Worm (Caenorhabditis elegans) whole organism, L4 larva: ENCODE results near the gene metl-9.

Experiments used
- D1046.2 ChIP-seq: fragments of 200-800 bp; sonication (Bioruptor generic); IDR thresholded peaks from 2 replicates; pipeline ENCODE4 v1.3.6; 2022; ENCODE audit warnings: missing genetic modification characterization, missing compliant biosample characterization
- F10B5.3 ChIP-seq: sonication (generic microtip); optimal IDR thresholded peaks from 2 replicates; lab custom pipeline; 2016; ENCODE audit warnings: mild to moderate bottlenecking, missing genetic modification characterization, missing compliant biosample characterization
- F26F4.8 ChIP-seq: fragments of 200-800 bp; sonication (Bioruptor generic); conservative IDR thresholded peaks from 2 replicates; pipeline ENCODE4 v1.3.6; 2022; ENCODE audit warnings: missing genetic modification characterization, missing compliant biosample characterization
- F44E2.7 ChIP-seq: fragments of 200-800 bp; sonication (Bioruptor generic); IDR thresholded peaks from 2 replicates; pipeline ENCODE4 v2.1.2; 2022; ENCODE audit warnings: missing genetic modification characterization, missing compliant biosample characterization
- F49E8.2 ChIP-seq: sonication (generic microtip); optimal IDR thresholded peaks from 2 replicates; lab custom pipeline; 2016; ENCODE audit warnings: missing compliant biosample characterization, mild to moderate bottlenecking, missing genetic modification characterization, borderline replicate concordance
- R02D3.7 ChIP-seq: fragments of 150-350 bp; sonication (generic microtip); optimal IDR thresholded peaks from 3 replicates; lab custom pipeline; 2014; ENCODE audit warnings: missing biosample characterization, missing genetic modification characterization
- T26A8.4 ChIP-seq: fragments of 200-800 bp; sonication (Bioruptor generic); IDR thresholded peaks from 2 replicates; pipeline ENCODE4 v1.3.6; 2022; ENCODE audit warnings: missing genetic modification characterization, missing compliant biosample characterization
- Y75B8A.6 ChIP-seq: fragments of 200-800 bp; sonication (Bioruptor generic); IDR thresholded peaks from 2 replicates; pipeline ENCODE4 v1.3.6; 2022; ENCODE audit warnings: missing genetic modification reagents, missing genetic modification characterization, missing compliant biosample characterization
- aha-1 ChIP-seq: fragments of 150-350 bp; peaks from one replicate; lab custom pipeline; 2014; ENCODE audit warnings: missing biosample characterization, missing genetic modification characterization
- aly-2 ChIP-seq: sonication (generic microtip); optimal IDR thresholded peaks from 2 replicates; lab custom pipeline; 2018; ENCODE audit warnings: missing biosample characterization, missing genetic modification characterization
- ama-1 ChIP-seq: fragments of 150-350 bp; optimal IDR thresholded peaks from 2 replicates; lab custom pipeline; 2014; ENCODE audit warnings: inconsistent platforms, mixed read lengths
- ceh-28 ChIP-seq: fragments of 150-350 bp; optimal IDR thresholded peaks from 2 replicates; lab custom pipeline; 2014; ENCODE audit warnings: missing biosample characterization, missing genetic modification reagents, missing genetic modification characterization
- ceh-32 ChIP-seq: sonication (generic microtip); optimal IDR thresholded peaks from 2 replicates; lab custom pipeline; 2016; ENCODE audit warnings: mild to moderate bottlenecking, missing genetic modification characterization, missing compliant biosample characterization; ENCODE audit not compliant: poor library complexity
- ceh-62 ChIP-seq: sonication (generic microtip); optimal IDR thresholded peaks from 2 replicates; lab custom pipeline; 2017; ENCODE audit warnings: missing biosample characterization, missing genetic modification characterization
- ces-1 ChIP-seq: fragments of 150-350 bp; sonication (generic microtip); optimal IDR thresholded peaks from 4 replicates; lab custom pipeline; 2014; ENCODE audit warnings: missing biosample characterization, missing genetic modification reagents, missing genetic modification characterization
- cey-2 ChIP-seq: sonication (generic microtip); optimal IDR thresholded peaks from 3 replicates; lab custom pipeline; 2017; ENCODE audit warnings: missing genetic modification characterization, mild to moderate bottlenecking, missing compliant biosample characterization, antibody characterized with exemption, borderline replicate concordance; ENCODE audit not compliant: insufficient read depth
- dmd-8 ChIP-seq: fragments of 200-800 bp; sonication (Bioruptor generic); IDR thresholded peaks from 2 replicates; pipeline ENCODE4 v1.3.6; 2022; ENCODE audit warnings: missing genetic modification characterization, missing compliant biosample characterization
- duxl-1 ChIP-seq: sonication (generic microtip); optimal IDR thresholded peaks from 2 replicates; lab custom pipeline; 2016; ENCODE audit warnings: mild to moderate bottlenecking, missing genetic modification characterization, moderate library complexity, missing compliant biosample characterization; ENCODE audit not compliant: poor library complexity
- fkh-10 ChIP-seq: fragments of 150-350 bp; optimal IDR thresholded peaks from 2 replicates; lab custom pipeline; 2014; ENCODE audit warnings: missing biosample characterization, missing genetic modification reagents, missing genetic modification characterization
- hif-1 ChIP-seq, 2 experiments: sonication (generic microtip); optimal IDR thresholded peaks; 2 replicates each; lab custom pipeline; 2016 to 2017; ENCODE audit warnings: missing compliant biosample characterization in 2 of 2, missing genetic modification characterization in 2 of 2, missing genetic modification reagents in 2 of 2, missing genotype in 2 of 2, mild to moderate bottlenecking in 1 of 2
- hlh-11 ChIP-seq: fragments of 200-800 bp; sonication (Bioruptor generic); optimal IDR thresholded peaks from 2 replicates; lab custom pipeline; 2018; ENCODE audit warnings: mild to moderate bottlenecking, missing genetic modification characterization, missing compliant biosample characterization
- hlh-30 ChIP-seq: sonication (generic microtip); optimal IDR thresholded peaks from 2 replicates; lab custom pipeline; 2017; ENCODE audit warnings: antibody characterized with exemption, mild to moderate bottlenecking, missing genetic modification characterization, missing compliant biosample characterization; ENCODE audit not compliant: insufficient read depth
- hmg-1.1 ChIP-seq: fragments of 200-800 bp; sonication (Bioruptor generic); IDR thresholded peaks from 2 replicates; pipeline ENCODE4 v1.3.6; 2022; ENCODE audit warnings: missing genetic modification reagents, missing genetic modification characterization, missing compliant biosample characterization
- jun-1 ChIP-seq: fragments of 150-350 bp; optimal IDR thresholded peaks from 2 replicates; lab custom pipeline; 2014; ENCODE audit warnings: missing biosample characterization, missing genetic modification reagents, missing genetic modification characterization
- lin-13 ChIP-seq: fragments of 150-350 bp; optimal IDR thresholded peaks from 2 replicates; lab custom pipeline; 2014; ENCODE audit warnings: missing biosample characterization, missing genetic modification reagents, missing genetic modification characterization
- lin-29 ChIP-seq: fragments of 200-800 bp; sonication (Bioruptor generic); IDR thresholded peaks from 2 replicates; pipeline ENCODE4 v1.3.6; 2022; ENCODE audit warnings: missing genetic modification reagents, missing genetic modification characterization, missing compliant biosample characterization
- lin-38 ChIP-seq: fragments of 200-800 bp; sonication (Bioruptor generic); IDR thresholded peaks from 2 replicates; pipeline ENCODE4 v1.3.6; 2022; ENCODE audit warnings: missing genetic modification reagents, missing genetic modification characterization, missing compliant biosample characterization
- madf-5 ChIP-seq, 2 experiments: fragments of 200-800 bp; sonication (Bioruptor generic); IDR thresholded peaks; 2 replicates each; pipeline ENCODE4 v1.3.6; 2022; ENCODE audit warnings: missing compliant biosample characterization in 2 of 2, missing genetic modification characterization in 2 of 2
- mdl-1 ChIP-seq, 2 experiments: fragments of 150-350 bp in 1 of 2; sonication (generic microtip) in 1 of 2; optimal IDR thresholded peaks; 2 replicates each; lab custom pipeline; 2014 to 2017; ENCODE audit warnings: missing biosample characterization in 2 of 2, missing genetic modification characterization in 2 of 2
- mes-2 ChIP-seq: sonication (generic microtip); optimal IDR thresholded peaks from 2 replicates; lab custom pipeline; 2016; ENCODE audit warnings: missing genotype, mild to moderate bottlenecking, missing genetic modification characterization, missing compliant biosample characterization; ENCODE audit not compliant: poor library complexity, severe bottlenecking
- mxl-2 ChIP-seq: fragments of 200-800 bp; sonication (Bioruptor generic); conservative IDR thresholded peaks from 2 replicates; pipeline ENCODE4 v1.3.6; 2022; ENCODE audit warnings: missing genetic modification reagents, missing genetic modification characterization, missing compliant biosample characterization
- mxl-3 ChIP-seq: fragments of 200-800 bp; sonication (Bioruptor generic); optimal IDR thresholded peaks from 2 replicates; lab custom pipeline; 2018; ENCODE audit warnings: mild to moderate bottlenecking, missing genetic modification characterization, missing compliant biosample characterization
- nhr-10 ChIP-seq: fragments of 150-350 bp; optimal IDR thresholded peaks from 2 replicates; lab custom pipeline; 2014; ENCODE audit warnings: missing biosample characterization, missing genetic modification characterization
- nhr-25 ChIP-seq: sonication (generic microtip); optimal IDR thresholded peaks from 2 replicates; lab custom pipeline; 2017; ENCODE audit warnings: missing genetic modification characterization, mild to moderate bottlenecking, missing compliant biosample characterization, antibody characterized with exemption, moderate library complexity, borderline replicate concordance; ENCODE audit not compliant: insufficient read depth
- nhr-41 ChIP-seq: fragments of 200-800 bp; sonication (Bioruptor generic); IDR thresholded peaks from 2 replicates; pipeline ENCODE4 v1.3.6; 2022; ENCODE audit warnings: missing genetic modification reagents, missing genetic modification characterization, missing compliant biosample characterization
- nhr-42 ChIP-seq: fragments of 200-800 bp; sonication (Bioruptor generic); IDR thresholded peaks from 2 replicates; pipeline ENCODE4 v1.3.6; 2022; ENCODE audit warnings: missing genetic modification characterization, missing compliant biosample characterization
- pha-4 ChIP-seq, 2 experiments: fragments of 150-350 bp in 1 of 2; fragments of 200-800 bp in 1 of 2; sonication (Bioruptor generic) in 1 of 2; IDR thresholded peaks in 1 of 2; optimal IDR thresholded peaks in 1 of 2; 2 replicates each; pipeline versions ENCODE4 v1.3.6 to Lab custom; 2014 to 2022; ENCODE audit warnings: missing genetic modification characterization in 2 of 2, missing genetic modification reagents in 2 of 2, missing biosample characterization in 1 of 2, missing compliant biosample characterization in 1 of 2
- php-3 ChIP-seq: fragments of 200-800 bp; sonication (Bioruptor generic); IDR thresholded peaks from 2 replicates; pipeline ENCODE4 v1.3.6; 2022; ENCODE audit warnings: missing genetic modification reagents, missing genetic modification characterization, missing compliant biosample characterization
- pqm-1 ChIP-seq: sonication (generic microtip); optimal IDR thresholded peaks from 2 replicates; lab custom pipeline; 2017; ENCODE audit warnings: missing biosample characterization, missing genetic modification characterization
- skn-1 ChIP-seq: fragments of 150-350 bp; optimal IDR thresholded peaks from 2 replicates; lab custom pipeline; 2014; ENCODE audit warnings: missing biosample characterization, missing genetic modification characterization
- snpc-1.2 ChIP-seq: fragments of 200-800 bp; sonication (Bioruptor generic); IDR thresholded peaks from 2 replicates; pipeline ENCODE4 v1.3.6; 2022; ENCODE audit warnings: missing genetic modification reagents, missing genetic modification characterization, missing compliant biosample characterization
- tag-97 ChIP-seq: fragments of 200-800 bp; sonication (Bioruptor generic); IDR thresholded peaks from 2 replicates; pipeline ENCODE4 v1.3.6; 2022; ENCODE audit warnings: missing genetic modification characterization, missing compliant biosample characterization
- tra-1 ChIP-seq: fragments of 200-800 bp; sonication (Bioruptor generic); IDR thresholded peaks from 2 replicates; pipeline ENCODE4 v1.3.6; 2022; ENCODE audit warnings: missing genetic modification reagents, missing genetic modification characterization, missing compliant biosample characterization
- unc-130 ChIP-seq: sonication (generic microtip); optimal IDR thresholded peaks from 2 replicates; lab custom pipeline; 2016; ENCODE audit warnings: missing genetic modification reagents, missing genetic modification characterization, missing compliant biosample characterization
- zag-1 ChIP-seq: fragments of 150-350 bp; optimal IDR thresholded peaks from 2 replicates; lab custom pipeline; 2014; ENCODE audit warnings: missing biosample characterization, missing genetic modification characterization
- zfp-2 ChIP-seq: sonication (generic microtip); optimal IDR thresholded peaks from 2 replicates; lab custom pipeline; 2016; ENCODE audit warnings: mild to moderate bottlenecking, missing genetic modification characterization, missing compliant biosample characterization
- zfp-3 ChIP-seq: fragments of 200-800 bp; sonication (Bioruptor generic); conservative IDR thresholded peaks from 2 replicates; pipeline ENCODE4 v1.3.6; 2022; ENCODE audit warnings: missing genetic modification reagents, missing genetic modification characterization, missing compliant biosample characterization
- zip-11 ChIP-seq: fragments of 200-800 bp; sonication (Bioruptor generic); IDR thresholded peaks from 2 replicates; pipeline ENCODE4 v1.3.6; 2022; ENCODE audit warnings: missing genetic modification characterization, missing compliant biosample characterization
- ztf-7 ChIP-seq: fragments of 150-350 bp; optimal IDR thresholded peaks from 2 replicates; lab custom pipeline; 2014; ENCODE audit warnings: missing biosample characterization, missing genetic modification characterization

Gene metl-9

ce11 chrX:5213565-5213964 lies 34.6 kb upstream of the metl-9 start (continued):
- TF ChIP-seq ztf-7 (tag; lab: Kevin White, UChicago) (peak; percentile 46), cey-2 (no peak), mxl-3 (GFP tag; lab: Kevin White, UChicago) (peak; percentile 77), ama-1 (lab: Kevin White, UChicago) (no peak), F49E8.2 (no peak), F44E2.7 (GFP tag; lab: Robert Waterston, UW) (no peak), pha-4 (GFP tag; IDR thresholded peaks at IDR 0.05; lab: Robert Waterston, UW) (no peak; the same call in 1 of the 2 replicates), pha-4 (tag; optimal IDR thresholded peaks at IDR 0.05; lab: Kevin White, UChicago) (no peak), unc-130 (no peak), php-3 (GFP tag; lab: Robert Waterston, UW) (peak; percentile 90), zfp-3 (GFP tag; lab: Robert Waterston, UW) (no peak), hlh-30 (tag; lab: Kevin White, UChicago) (peak; percentile 70), aly-2 (tag; lab: Kevin White, UChicago) (no peak), hmg-1.1 (GFP tag; lab: Robert Waterston, UW) (no peak), duxl-1 (tag; lab: Kevin White, UChicago) (no peak), mdl-1 (tag; optimal IDR thresholded peaks at IDR 0.05; lab: Kevin White, UChicago) (peak in 1 of 2 experiments; percentile 41), T26A8.4 (GFP tag; lab: Robert Waterston, UW) (0 out of 2 replicates have a peak, but pooled peaks have one; percentile 14), lin-13 (GFP tag; lab: Kevin White, UChicago) (peak; percentile 55), fkh-10 (GFP tag; lab: Kevin White, UChicago) (no peak), hif-1 (tag; optimal IDR thresholded peaks at IDR 0.05; lab: Kevin White, UChicago) (peak in 1 of 2 experiments; percentile 61), zag-1 (tag; lab: Kevin White, UChicago) (no peak), ceh-32 (tag; lab: Kevin White, UChicago) (no peak), pqm-1 (tag; lab: Kevin White, UChicago) (peak; percentile 96), snpc-1.2 (GFP tag; lab: Robert Waterston, UW) (no peak), F10B5.3 (no peak), lin-29 (GFP tag; lab: Robert Waterston, UW) (no peak)
- TF ChIP-seq, all 104 proteins: peak for 26

ce11 chrX:5213032-5213431 lies 34.1 kb upstream of the metl-9 start:
- no peak for TF ChIP-seq nhr-41 (GFP tag; lab: Robert Waterston, UW)
- no peak for TF ChIP-seq pqm-1 (tag; lab: Kevin White, UChicago)
- no peak for TF ChIP-seq nhr-42
- TF ChIP-seq aha-1 (tag; lab: Kevin White, UChicago), result peak; percentile 32
- no peak for TF ChIP-seq aly-2 (tag; lab: Kevin White, UChicago)
- no peak for TF ChIP-seq D1046.2 (GFP tag; lab: Robert Waterston, UW)
- no peak for TF ChIP-seq jun-1 (tag; lab: Kevin White, UChicago)
- TF ChIP-seq T26A8.4 (GFP tag; lab: Robert Waterston, UW), result no peak
- TF ChIP-seq skn-1, result no peak
- no peak for TF ChIP-seq mxl-2 (GFP tag; lab: Robert Waterston, UW)
- TF ChIP-seq ceh-28 (tag; lab: Kevin White, UChicago), result no peak
- no peak for TF ChIP-seq hlh-11 (tag; lab: Kevin White, UChicago)
- TF ChIP-seq mes-2 (tag; lab: Kevin White, UChicago), result peak; percentile 23
- TF ChIP-seq F26F4.8, result no peak
- TF ChIP-seq Y75B8A.6 (GFP tag; lab: Robert Waterston, UW), result no peak
- TF ChIP-seq tra-1 (GFP tag; lab: Robert Waterston, UW), result no peak
- TF ChIP-seq madf-5 (GFP tag; IDR thresholded peaks at IDR 0.05; lab: Robert Waterston, UW), result no peak
- no peak for TF ChIP-seq zfp-2 (tag; lab: Kevin White, UChicago)
- no peak for TF ChIP-seq zip-11 (GFP tag; lab: Robert Waterston, UW)
- no peak for TF ChIP-seq R02D3.7
- no peak for TF ChIP-seq nhr-25
- peak; percentile 23 for TF ChIP-seq ces-1
- no peak for TF ChIP-seq tag-97 (GFP tag; lab: Robert Waterston, UW)
- no peak for TF ChIP-seq ztf-7 (tag; lab: Kevin White, UChicago)
- no peak for TF ChIP-seq ceh-62 (tag; lab: Kevin White, UChicago)
- TF ChIP-seq lin-38 (GFP tag; lab: Robert Waterston, UW), result no peak
- no peak for TF ChIP-seq pha-4 (GFP tag; IDR thresholded peaks at IDR 0.05; lab: Robert Waterston, UW)
- no peak for TF ChIP-seq pha-4 (tag; optimal IDR thresholded peaks at IDR 0.05; lab: Kevin White, UChicago)
- no peak for TF ChIP-seq nhr-10
- TF ChIP-seq dmd-8 (GFP tag; lab: Robert Waterston, UW), result no peak
